Worm (Caenorhabditis elegans): ENCODE results near the gene ugt-47.

DNA sequence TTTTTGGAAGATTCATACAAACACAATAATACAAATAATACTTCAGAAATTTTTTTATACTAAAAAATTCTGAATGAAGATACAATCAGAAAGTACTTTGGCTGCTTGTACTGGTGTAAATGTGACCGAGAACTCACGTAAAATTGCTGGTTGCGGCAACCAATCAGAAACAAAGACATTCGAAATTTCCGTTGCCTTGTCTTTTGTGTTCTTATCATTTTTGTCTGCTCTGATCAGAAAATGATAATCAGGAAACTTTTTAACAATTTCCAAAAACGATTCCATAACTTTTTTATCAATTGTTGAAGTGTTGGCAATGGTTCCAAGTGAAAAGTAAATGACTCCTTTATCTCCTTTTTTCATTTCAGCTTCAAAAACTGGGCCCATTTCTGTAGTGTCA is 1.5 kb downstream of the ugt-47 start:
- TF ChIP-seq snpc-4 (tag; optimal IDR thresholded peaks at IDR 0.05) = no peak
- TF ChIP-seq lin-13 (tag; optimal IDR thresholded peaks at IDR 0.05) = no peak
